Fruit fly (Drosophila melanogaster) whole organism, embryonic: ENCODE results near the gene CG6230.
A peak's percentile ranks its signal among the peaks of the same experiment; 100 is the strongest.

ENCODE experiments used
- Asciz ChIP-seq: fragments of 200-800 bp; sonication (Bioruptor generic); optimal IDR thresholded peaks from 2 replicates; lab custom pipeline; 2017; ENCODE audit warnings: missing biosample characterization, mild to moderate bottlenecking, missing genetic modification characterization, missing genetic modification reagents
- CG10321 ChIP-seq: fragments of 200-800 bp; sonication (Bioruptor generic); IDR thresholded peaks from 2 replicates; pipeline ENCODE4 v1.3.6; 2022; ENCODE audit warnings: missing biosample characterization, missing genetic modification characterization
- CG15073 ChIP-seq: fragments of 200-800 bp; sonication (Bioruptor generic); optimal IDR thresholded peaks from 2 replicates; lab custom pipeline; 2016; ENCODE audit warnings: missing biosample characterization, missing genetic modification characterization
- CG1529 ChIP-seq: fragments of 200-800 bp; sonication (Bioruptor generic); optimal IDR thresholded peaks from 3 replicates; lab custom pipeline; 2018; ENCODE audit warnings: missing biosample characterization, missing genetic modification characterization
- CG15696 ChIP-seq: fragments of 200-800 bp; sonication (Bioruptor generic); optimal IDR thresholded peaks from 2 replicates; lab custom pipeline; 2019; ENCODE audit warnings: missing biosample characterization, mild to moderate bottlenecking, missing genetic modification characterization, moderate library complexity
- CG7357 ChIP-seq: fragments of 200-800 bp; sonication (Bioruptor generic); IDR thresholded peaks from 3 replicates; pipeline ENCODE4 v1.3.6; 2022; ENCODE audit warnings: missing biosample characterization, missing genetic modification characterization
- CG8281 ChIP-seq: fragments of 200-800 bp; sonication (Bioruptor generic); optimal IDR thresholded peaks from 2 replicates; lab custom pipeline; 2018; ENCODE audit warnings: missing biosample characterization, mild to moderate bottlenecking, missing genetic modification characterization, moderate library complexity
- CG9876 ChIP-seq: fragments of 200-800 bp; sonication (Bioruptor generic); optimal IDR thresholded peaks from 2 replicates; lab custom pipeline; 2016; ENCODE audit warnings: missing biosample characterization, missing genetic modification characterization
- Drgx ChIP-seq: fragments of 200-800 bp; sonication (Bioruptor generic); IDR thresholded peaks from 2 replicates; pipeline ENCODE4 v1.3.6; 2022; ENCODE audit warnings: missing biosample characterization, missing genetic modification characterization
- Ets97D ChIP-seq: fragments of 200-800 bp; sonication (Bioruptor generic); optimal IDR thresholded peaks from 3 replicates; lab custom pipeline; 2016; ENCODE audit warnings: missing biosample characterization, missing genetic modification characterization
- Fer2 ChIP-seq: fragments of 200-800 bp; sonication (Bioruptor generic); optimal IDR thresholded peaks from 2 replicates; lab custom pipeline; 2018; ENCODE audit warnings: missing biosample characterization, mild to moderate bottlenecking, missing genetic modification characterization, moderate library complexity
- Hr39 ChIP-seq: fragments of >200 bp; optimal IDR thresholded peaks from 2 replicates; lab custom pipeline; 2017
- Hr78 ChIP-seq, 2 experiments: fragments of 200-800 bp in 1 of 2; fragments of >200 bp in 1 of 2; sonication (Bioruptor generic) in 1 of 2; optimal IDR thresholded peaks; 2 replicates each; lab custom pipeline; 2017 to 2019; ENCODE audit warnings: missing biosample characterization in 2 of 2, missing genetic modification characterization in 2 of 2, mild to moderate bottlenecking in 1 of 2, moderate library complexity in 1 of 2
- NK7.1 ChIP-seq: fragments of 200-800 bp; sonication (Bioruptor generic); optimal IDR thresholded peaks from 3 replicates; lab custom pipeline; 2016; ENCODE audit warnings: missing biosample characterization, missing genetic modification characterization
- bsh ChIP-seq, 2 experiments: fragments of 200-800 bp; sonication (Bioruptor generic); optimal IDR thresholded peaks; 2 replicates each; lab custom pipeline; 2017 to 2018; ENCODE audit warnings: mild to moderate bottlenecking in 2 of 2, missing biosample characterization in 2 of 2, missing genetic modification characterization in 2 of 2, moderate library complexity in 1 of 2
- corto ChIP-seq: fragments of 200-800 bp; sonication (Bioruptor generic); optimal IDR thresholded peaks from 2 replicates; lab custom pipeline; 2016; ENCODE audit warnings: missing biosample characterization, mild to moderate bottlenecking, missing genetic modification characterization, moderate library complexity
- dmrt11E ChIP-seq: fragments of 200-800 bp; sonication (Bioruptor generic); optimal IDR thresholded peaks from 3 replicates; lab custom pipeline; 2018; ENCODE audit warnings: missing biosample characterization, mild to moderate bottlenecking, missing genetic modification characterization, moderate library complexity
- fd96Cb ChIP-seq: fragments of 200-800 bp; sonication (Bioruptor generic); optimal IDR thresholded peaks from 2 replicates; lab custom pipeline; 2018; ENCODE audit warnings: missing biosample characterization, mild to moderate bottlenecking, missing genetic modification characterization, moderate library complexity
- gem ChIP-seq: fragments of 200-800 bp; sonication (Bioruptor generic); optimal IDR thresholded peaks from 2 replicates; lab custom pipeline; 2019; ENCODE audit warnings: missing biosample characterization, mild to moderate bottlenecking, missing genetic modification characterization, moderate library complexity
- gsb-n ChIP-seq: fragments of 200-800 bp; sonication (Bioruptor generic); optimal IDR thresholded peaks from 3 replicates; lab custom pipeline; 2018; ENCODE audit warnings: missing biosample characterization, mild to moderate bottlenecking, missing genetic modification characterization
- lbe ChIP-seq: fragments of 200-800 bp; sonication (Bioruptor generic); optimal IDR thresholded peaks from 2 replicates; lab custom pipeline; 2016; ENCODE audit warnings: missing biosample characterization, mild to moderate bottlenecking, missing genetic modification characterization
- mld ChIP-seq: fragments of 200-800 bp; sonication (Bioruptor generic); IDR thresholded peaks from 3 replicates; pipeline ENCODE4 v1.3.6; 2022; ENCODE audit warnings: missing biosample characterization, missing genetic modification characterization; ENCODE audit not compliant: partially characterized antibody
- nom ChIP-seq: fragments of 200-800 bp; sonication (Bioruptor generic); optimal IDR thresholded peaks from 2 replicates; lab custom pipeline; 2017; ENCODE audit warnings: missing biosample characterization, missing genetic modification characterization, mild to moderate bottlenecking, moderate library complexity, missing genetic modification reagents
- p53 ChIP-seq: fragments of 200-800 bp; sonication (Bioruptor generic); optimal IDR thresholded peaks from 2 replicates; lab custom pipeline; 2016; ENCODE audit warnings: missing biosample characterization, missing genetic modification characterization
- row ChIP-seq: fragments of 200-800 bp; sonication (Bioruptor generic); IDR thresholded peaks from 3 replicates; pipeline ENCODE4 v1.3.6; 2022; ENCODE audit warnings: missing biosample characterization, missing genetic modification characterization
- sc ChIP-seq, 3 experiments: fragments of >200 bp in 2 of 3; fragments of 200-800 bp in 1 of 3; sonication (Bioruptor generic) in 1 of 3; optimal IDR thresholded peaks; 2 replicates in 2 of 3; 3 replicates in 1 of 3; lab custom pipeline; 2017; ENCODE audit warnings: mild to moderate bottlenecking in 1 of 3, missing biosample characterization in 1 of 3, missing genetic modification characterization in 1 of 3, missing genetic modification reagents in 1 of 3
- sisA ChIP-seq: fragments of 200-800 bp; sonication (Bioruptor generic); IDR thresholded peaks from 2 replicates; pipeline ENCODE4 v1.3.6; 2022; ENCODE audit warnings: missing biosample characterization, missing genetic modification characterization
- sqz ChIP-seq: fragments of 200-800 bp; sonication (Bioruptor generic); optimal IDR thresholded peaks from 3 replicates; lab custom pipeline; 2018; ENCODE audit warnings: missing biosample characterization, mild to moderate bottlenecking, missing genetic modification characterization
- ssp ChIP-seq: fragments of 200-800 bp; sonication (Bioruptor generic); IDR thresholded peaks from 2 replicates; pipeline ENCODE4 v1.3.6; 2022; ENCODE audit warnings: missing biosample characterization, missing genetic modification characterization
- tll ChIP-seq, 2 experiments: fragments of 200-800 bp in 1 of 2; fragments of >200 bp in 1 of 2; sonication (Bioruptor generic) in 1 of 2; optimal IDR thresholded peaks; 2 replicates each; lab custom pipeline; 2017 to 2019; ENCODE audit warnings: missing biosample characterization in 2 of 2, missing genetic modification characterization in 2 of 2, mild to moderate bottlenecking in 1 of 2, moderate library complexity in 1 of 2
- trem ChIP-seq: fragments of 200-800 bp; optimal IDR thresholded peaks from 3 replicates; lab custom pipeline; 2019; ENCODE audit warnings: missing biosample characterization, mild to moderate bottlenecking, missing genetic modification characterization, moderate library complexity
- unc-4 ChIP-seq: fragments of 200-800 bp; sonication (Bioruptor generic); IDR thresholded peaks from 2 replicates; pipeline ENCODE4 v1.3.6; 2022; ENCODE audit warnings: missing biosample characterization, missing genetic modification characterization; ENCODE audit not compliant: partially characterized antibody
- zen ChIP-seq: fragments of 200-800 bp; sonication (Bioruptor generic); optimal IDR thresholded peaks from 3 replicates; lab custom pipeline; 2018; ENCODE audit warnings: missing biosample characterization, mild to moderate bottlenecking, missing genetic modification characterization, moderate library complexity

CG6230 gene

dm6 chr2L:11072250-11072649 lies 47.9 kb downstream of the CG6230 start:
- TF ChIP-seq lbe (GFP tag; lab: Kevin White, UChicago), result peak; percentile 47
- no peak for TF ChIP-seq p53
- TF ChIP-seq ssp (GFP tag; lab: Robert Waterston, UW), result no peak
- TF ChIP-seq nom (GFP tag; lab: Kevin White, UChicago), result peak; percentile 56
- TF ChIP-seq CG10321 (GFP tag; lab: Robert Waterston, UW), result no peak
- peak in 1 of 2 experiments; percentile 40 for TF ChIP-seq bsh (GFP tag; optimal IDR thresholded peaks at IDR 0.05; lab: Kevin White, UChicago)
- peak; percentile 17; the same call in 1 of the 2 replicates for TF ChIP-seq Drgx (GFP tag; lab: Robert Waterston, UW)
- TF ChIP-seq Ets97D (GFP tag; lab: Kevin White, UChicago), result no peak
- TF ChIP-seq CG1529 (GFP tag; lab: Kevin White, UChicago), result no peak
- peak; percentile 70 for TF ChIP-seq corto (GFP tag; lab: Kevin White, UChicago)

dm6 chr2L:11070862-11071261 lies 49.3 kb downstream of the CG6230 start, which contains the start of gene CG14915:
CG14915 (plus strand) TSS chr2L:11071027.
- TF ChIP-seq zen (tag; lab: Kevin White, UChicago) (peak; percentile 84), Fer2 (tag; lab: Kevin White, UChicago) (no peak), mld (GFP tag; lab: Robert Waterston, UW) (no peak), tll (GFP tag; optimal IDR thresholded peaks at IDR 0.05; lab: Kevin White, UChicago) (peak in 1 of 2 experiments; percentile 51)

- TF ChIP-seq bsh (GFP tag; optimal IDR thresholded peaks at IDR 0.05; lab: Kevin White, UChicago) (peak in 1 of 2 experiments; percentile 65), Drgx (GFP tag; lab: Robert Waterston, UW) (peak; percentile 12; the same call in 1 of the 2 replicates), unc-4 (GFP tag; lab: Robert Waterston, UW) (no peak), sc (optimal IDR thresholded peaks at IDR 0.05; lab: Kevin White, UChicago) (no peak), sc (GFP tag; optimal IDR thresholded peaks at IDR 0.05; lab: Kevin White, UChicago) (no peak)
Measured at dm6 chr2L:11069475-11069874, 50.6 kb downstream of the CG6230 start.

- no peak for TF ChIP-seq CG15696
- no peak for TF ChIP-seq trem
- no peak for TF ChIP-seq Asciz (GFP tag; lab: Kevin White, UChicago)
- TF ChIP-seq CG8281 (tag; lab: Kevin White, UChicago), result peak; percentile 96
- TF ChIP-seq Hr78 (GFP tag; optimal IDR thresholded peaks at IDR 0.05; lab: Kevin White, UChicago), result peak in 1 of 2 experiments; percentile 66
- TF ChIP-seq, all 482 proteins: peak for 2
Measured at dm6 chr2L:11068907-11069306, 51.2 kb downstream of the CG6230 start.

dm6 chr2L:11068441-11068840 lies 51.7 kb downstream of the CG6230 start:
- no peak for TF ChIP-seq CG7357 (GFP tag; lab: Robert Waterston, UW)
- no peak for TF ChIP-seq CG15073 (GFP tag; lab: Kevin White, UChicago)
- no peak for TF ChIP-seq fd96Cb
- no peak for TF ChIP-seq gsb-n (tag; lab: Kevin White, UChicago)
- no peak for TF ChIP-seq CG9876 (GFP tag; lab: Kevin White, UChicago)

- TF ChIP-seq Hr39 (lab: Kevin White, UChicago) (no peak), dmrt11E (tag; lab: Kevin White, UChicago) (peak; percentile 12), NK7.1 (GFP tag; lab: Kevin White, UChicago) (no peak), sqz (no peak), gem (tag; lab: Kevin White, UChicago) (peak; percentile 16), row (peak; percentile 48; the same call in 2 of the 3 replicates), sisA (GFP tag; lab: Robert Waterston, UW) (no peak)
- TF ChIP-seq, all 482 proteins: peak for 3
Measured at dm6 chr2L:11067970-11068369, 52.1 kb downstream of the CG6230 start.
